Worm (Caenorhabditis elegans) whole organism, L4 larva: ENCODE measurements around the gene gta-1.

ENCODE experiments used
- D1046.2 ChIP-seq: fragments of 200-800 bp; sonication (Bioruptor generic); IDR thresholded peaks from 2 replicates; pipeline ENCODE4 v1.3.6; 2022; ENCODE audit warnings: missing genetic modification characterization, missing compliant biosample characterization
- R02D3.7 ChIP-seq: fragments of 150-350 bp; sonication (generic microtip); optimal IDR thresholded peaks from 3 replicates; lab custom pipeline; 2014; ENCODE audit warnings: missing biosample characterization, missing genetic modification characterization
- ZK337.2 ChIP-seq: fragments of 200-800 bp; sonication (Bioruptor generic); IDR thresholded peaks from 2 replicates; pipeline ENCODE4 v1.3.6; 2022; ENCODE audit warnings: missing genetic modification reagents, missing genetic modification characterization, missing compliant biosample characterization
- aha-1 ChIP-seq: fragments of 150-350 bp; peaks from one replicate; lab custom pipeline; 2014; ENCODE audit warnings: missing biosample characterization, missing genetic modification characterization
- aly-2 ChIP-seq: sonication (generic microtip); optimal IDR thresholded peaks from 2 replicates; lab custom pipeline; 2018; ENCODE audit warnings: missing biosample characterization, missing genetic modification characterization
- ctbp-1 ChIP-seq: fragments of 200-800 bp; sonication (Bioruptor generic); IDR thresholded peaks from 2 replicates; pipeline ENCODE4 v1.3.6; 2022; ENCODE audit warnings: missing genetic modification reagents, missing genetic modification characterization, missing compliant biosample characterization
- daf-16 ChIP-seq, 3 experiments: sonication (generic microtip); optimal IDR thresholded peaks; 2 replicates each; lab custom pipeline; 2016 to 2017; ENCODE audit warnings: missing genetic modification characterization in 3 of 3, missing genetic modification reagents in 3 of 3, mild to moderate bottlenecking in 2 of 3, missing compliant biosample characterization in 2 of 3, missing biosample characterization in 1 of 3, moderate library complexity in 1 of 3
- daf-19 ChIP-seq: fragments of 200-800 bp; sonication (Bioruptor generic); conservative IDR thresholded peaks from 2 replicates; pipeline ENCODE4 v1.3.6; 2022; ENCODE audit warnings: missing genetic modification characterization, missing compliant biosample characterization
- daf-8 ChIP-seq: fragments of 200-800 bp; sonication (Bioruptor generic); IDR thresholded peaks from 2 replicates; pipeline ENCODE4 v1.3.6; 2022; ENCODE audit warnings: missing genetic modification characterization, missing compliant biosample characterization
- dmd-8 ChIP-seq: fragments of 200-800 bp; sonication (Bioruptor generic); IDR thresholded peaks from 2 replicates; pipeline ENCODE4 v1.3.6; 2022; ENCODE audit warnings: missing genetic modification characterization, missing compliant biosample characterization
- duxl-1 ChIP-seq: sonication (generic microtip); optimal IDR thresholded peaks from 2 replicates; lab custom pipeline; 2016; ENCODE audit warnings: mild to moderate bottlenecking, missing genetic modification characterization, moderate library complexity, missing compliant biosample characterization; ENCODE audit not compliant: poor library complexity
- dve-1 ChIP-seq: sonication (generic microtip); optimal IDR thresholded peaks from 2 replicates; lab custom pipeline; 2017; ENCODE audit warnings: antibody characterized with exemption, mild to moderate bottlenecking, missing genetic modification characterization, missing compliant biosample characterization; ENCODE audit not compliant: insufficient read depth
- fos-1 ChIP-seq: fragments of 150-350 bp; optimal IDR thresholded peaks from 2 replicates; lab custom pipeline; 2014; ENCODE audit warnings: missing biosample characterization, missing genetic modification characterization
- gei-8 ChIP-seq: fragments of 200-800 bp; sonication (Bioruptor generic); optimal IDR thresholded peaks from 2 replicates; lab custom pipeline; 2018; ENCODE audit warnings: mild to moderate bottlenecking, missing genetic modification characterization, missing compliant biosample characterization
- lin-38 ChIP-seq: fragments of 200-800 bp; sonication (Bioruptor generic); IDR thresholded peaks from 2 replicates; pipeline ENCODE4 v1.3.6; 2022; ENCODE audit warnings: missing genetic modification reagents, missing genetic modification characterization, missing compliant biosample characterization
- lin-39 ChIP-seq: fragments of 150-350 bp; optimal IDR thresholded peaks from 2 replicates; lab custom pipeline; 2014; ENCODE audit warnings: missing biosample characterization, missing genetic modification reagents, missing genetic modification characterization
- madf-5 ChIP-seq, 2 experiments: fragments of 200-800 bp; sonication (Bioruptor generic); IDR thresholded peaks; 2 replicates each; pipeline ENCODE4 v1.3.6; 2022; ENCODE audit warnings: missing compliant biosample characterization in 2 of 2, missing genetic modification characterization in 2 of 2
- mxl-3 ChIP-seq: fragments of 200-800 bp; sonication (Bioruptor generic); optimal IDR thresholded peaks from 2 replicates; lab custom pipeline; 2018; ENCODE audit warnings: mild to moderate bottlenecking, missing genetic modification characterization, missing compliant biosample characterization
- nhr-11 ChIP-seq: fragments of 150-350 bp; optimal IDR thresholded peaks from 2 replicates; lab custom pipeline; 2014; ENCODE audit warnings: missing biosample characterization, missing genetic modification characterization
- nhr-111 ChIP-seq: fragments of 200-800 bp; sonication (Bioruptor generic); optimal IDR thresholded peaks from 2 replicates; lab custom pipeline; 2018; ENCODE audit warnings: mild to moderate bottlenecking, missing genetic modification characterization, missing compliant biosample characterization
- nhr-42 ChIP-seq: fragments of 200-800 bp; sonication (Bioruptor generic); IDR thresholded peaks from 2 replicates; pipeline ENCODE4 v1.3.6; 2022; ENCODE audit warnings: missing genetic modification characterization, missing compliant biosample characterization
- nhr-48 ChIP-seq: sonication (generic microtip); optimal IDR thresholded peaks from 2 replicates; lab custom pipeline; 2016; ENCODE audit warnings: mild to moderate bottlenecking, missing genetic modification characterization, missing compliant biosample characterization
- nhr-6 ChIP-seq: fragments of 150-350 bp; optimal IDR thresholded peaks from 2 replicates; lab custom pipeline; 2014; ENCODE audit warnings: missing biosample characterization, missing genetic modification characterization
- pqm-1 ChIP-seq: sonication (generic microtip); optimal IDR thresholded peaks from 2 replicates; lab custom pipeline; 2017; ENCODE audit warnings: missing biosample characterization, missing genetic modification characterization
- snpc-1.2 ChIP-seq: fragments of 200-800 bp; sonication (Bioruptor generic); IDR thresholded peaks from 2 replicates; pipeline ENCODE4 v1.3.6; 2022; ENCODE audit warnings: missing genetic modification reagents, missing genetic modification characterization, missing compliant biosample characterization
- snpc-4 ChIP-seq: fragments of 150-350 bp; optimal IDR thresholded peaks from 2 replicates; lab custom pipeline; 2014; ENCODE audit warnings: missing biosample characterization, missing genetic modification characterization
- unc-62 ChIP-seq, 3 experiments: fragments of 150-350 bp in 1 of 3; sonication (generic microtip); optimal IDR thresholded peaks in 2 of 3; peaks in 1 of 3; 1 replicate in 1 of 3; 2 replicates in 2 of 3; lab custom pipeline; 2014 to 2017; ENCODE audit warnings: missing biosample characterization in 3 of 3, missing genetic modification characterization in 3 of 3, missing genetic modification reagents in 3 of 3, missing genotype in 1 of 3
- vab-7 ChIP-seq: fragments of 200-800 bp; sonication (Bioruptor generic); IDR thresholded peaks from 2 replicates; pipeline ENCODE4 v1.3.6; 2022; ENCODE audit warnings: missing genetic modification reagents, missing genetic modification characterization, missing compliant biosample characterization
- zfp-2 ChIP-seq: sonication (generic microtip); optimal IDR thresholded peaks from 2 replicates; lab custom pipeline; 2016; ENCODE audit warnings: mild to moderate bottlenecking, missing genetic modification characterization, missing compliant biosample characterization
- zfp-3 ChIP-seq: fragments of 200-800 bp; sonication (Bioruptor generic); conservative IDR thresholded peaks from 2 replicates; pipeline ENCODE4 v1.3.6; 2022; ENCODE audit warnings: missing genetic modification reagents, missing genetic modification characterization, missing compliant biosample characterization

The gta-1 gene

ce11 chrIV:10137804-10138203 lies 42.7 kb upstream of the gta-1 start, which contains the start of gene K08F4.12:
K08F4.12 (plus strand) TSS chrIV:10138104.
- TF ChIP-seq lin-38 (GFP tag; lab: Robert Waterston, UW) (no peak), zfp-3 (GFP tag; lab: Robert Waterston, UW) (no peak), snpc-1.2 (GFP tag; lab: Robert Waterston, UW) (no peak), madf-5 (GFP tag; IDR thresholded peaks at IDR 0.05; lab: Robert Waterston, UW) (no peak), daf-8 (GFP tag; lab: Robert Waterston, UW) (no peak), vab-7 (GFP tag; lab: Robert Waterston, UW) (no peak), D1046.2 (GFP tag; lab: Robert Waterston, UW) (no peak), gei-8 (GFP tag; lab: Kevin White, UChicago) (no peak), nhr-48 (tag; lab: Kevin White, UChicago) (no peak), mxl-3 (GFP tag; lab: Kevin White, UChicago) (no peak), duxl-1 (tag; lab: Kevin White, UChicago) (no peak)

- peak in 1 of 2 experiments; percentile 23 for TF ChIP-seq unc-62 (GFP tag; optimal IDR thresholded peaks at IDR 0.05 in 1 of 2; lab: Kevin White, UChicago)
- TF ChIP-seq unc-62 (tag; optimal IDR thresholded peaks at IDR 0.05; lab: Kevin White, UChicago): no peak
- no peak for TF ChIP-seq R02D3.7 (tag; lab: Kevin White, UChicago)
- TF ChIP-seq, all 104 proteins: peak for 1
These were observed 40.3 kb upstream of the gta-1 start, which contains the start of gene gst-3 for ce11 chrIV:10140143-10140542. gst-3 (minus strand) TSS chrIV:10140243.

- TF ChIP-seq dve-1 (tag; lab: Kevin White, UChicago) (peak; percentile 9), daf-16 (GFP tag; optimal IDR thresholded peaks at IDR 0.05; lab: Kevin White, UChicago) (no peak), daf-16 (tag; optimal IDR thresholded peaks at IDR 0.05; lab: Kevin White, UChicago) (peak; percentile 59), ZK337.2 (GFP tag; lab: Robert Waterston, UW) (no peak)
These were observed 38.4 kb upstream of the gta-1 start, which contains the start of the genes gst-2, gst-4 and dhs-12 for ce11 chrIV:10141930-10142505. gst-2 (minus strand) TSS chrIV:10142061. gst-4 (plus strand) TSS chrIV:10142225. dhs-12 (plus strand) TSS chrIV:10142455.

ce11 chrIV:10143640-10144039 lies 36.8 kb upstream of the gta-1 start, which contains the start of gene msp-38:
msp-38 (minus strand) TSS chrIV:10143740.
- TF ChIP-seq nhr-11 (tag; lab: Kevin White, UChicago) (no peak), lin-39 (tag; lab: Kevin White, UChicago) (no peak), unc-62 (GFP tag; optimal IDR thresholded peaks at IDR 0.05 in 1 of 2; lab: Kevin White, UChicago) (no peak), unc-62 (tag; optimal IDR thresholded peaks at IDR 0.05; lab: Kevin White, UChicago) (no peak), nhr-6 (tag; lab: Kevin White, UChicago) (no peak), dmd-8 (GFP tag; lab: Robert Waterston, UW) (no peak), snpc-4 (tag; lab: Kevin White, UChicago) (no peak), aly-2 (no peak)

ce11 chrIV:10144487-10144886 lies 36.0 kb upstream of the gta-1 start:
- TF ChIP-seq zfp-2 (no peak), daf-16 (GFP tag; optimal IDR thresholded peaks at IDR 0.05; lab: Kevin White, UChicago) (no peak), daf-16 (tag; optimal IDR thresholded peaks at IDR 0.05; lab: Kevin White, UChicago) (peak; percentile 46)
- TF ChIP-seq, all 104 proteins: peak for 1

- TF ChIP-seq zfp-3 (GFP tag; lab: Robert Waterston, UW): no peak
- TF ChIP-seq unc-62 (GFP tag; optimal IDR thresholded peaks at IDR 0.05 in 1 of 2; lab: Kevin White, UChicago): peak in 1 of 2 experiments; percentile 9
- TF ChIP-seq unc-62 (tag; optimal IDR thresholded peaks at IDR 0.05; lab: Kevin White, UChicago): no peak
- no peak for TF ChIP-seq nhr-42 (GFP tag; lab: Robert Waterston, UW)
These were observed 35.6 kb upstream of the gta-1 start for ce11 chrIV:10144909-10145308.

- TF ChIP-seq aha-1 (tag; lab: Kevin White, UChicago) (no peak), ctbp-1 (no peak), fos-1 (tag; lab: Kevin White, UChicago) (no peak), pqm-1 (tag; lab: Kevin White, UChicago) (no peak), nhr-111 (GFP tag; lab: Kevin White, UChicago) (no peak), daf-19 (GFP tag; lab: Robert Waterston, UW) (no peak)
These were observed 33.6 kb upstream of the gta-1 start, which contains the start of gene T14G10.8 for ce11 chrIV:10146885-10147284. T14G10.8 (minus strand) TSS chrIV:10146985.
